Worm (Caenorhabditis elegans) whole organism, L3 larva: ENCODE results near the gene ifg-1.

Source experiments
- ama-1 ChIP-seq: fragments of 150-350 bp; optimal IDR thresholded peaks from 2 replicates; lab custom pipeline; 2018
- fos-1 ChIP-seq: fragments of 150-350 bp; optimal IDR thresholded peaks from 2 replicates; lab custom pipeline; 2014; ENCODE audit warnings: missing biosample characterization, missing genetic modification characterization
- nfya-1 ChIP-seq: sonication (generic microtip); optimal IDR thresholded peaks from 2 replicates; lab custom pipeline; 2017; ENCODE audit warnings: missing genetic modification characterization, mild to moderate bottlenecking, missing compliant biosample characterization, antibody characterized with exemption, moderate library complexity; ENCODE audit not compliant: insufficient read depth
- skn-1 ChIP-seq: fragments of 150-350 bp; optimal IDR thresholded peaks from 2 replicates; lab custom pipeline; 2014; ENCODE audit warnings: missing biosample characterization, missing genetic modification characterization
- unc-39 ChIP-seq: sonication (generic microtip); optimal IDR thresholded peaks from 4 replicates; lab custom pipeline; 2017; ENCODE audit warnings: missing biosample characterization, missing genetic modification characterization

ce11 chrII:8263562-8263961, 46.5 kb downstream of the ifg-1 start:
- TF ChIP-seq ama-1 (lab: Kevin White, UChicago) (no peak), unc-39 (tag; lab: Kevin White, UChicago) (no peak), fos-1 (tag; lab: Kevin White, UChicago) (no peak), nfya-1 (tag; lab: Kevin White, UChicago) (no peak), skn-1 (no peak)
